Worm (Caenorhabditis elegans): Measurements from ENCODE around the gene ubxn-6.

DNA sequence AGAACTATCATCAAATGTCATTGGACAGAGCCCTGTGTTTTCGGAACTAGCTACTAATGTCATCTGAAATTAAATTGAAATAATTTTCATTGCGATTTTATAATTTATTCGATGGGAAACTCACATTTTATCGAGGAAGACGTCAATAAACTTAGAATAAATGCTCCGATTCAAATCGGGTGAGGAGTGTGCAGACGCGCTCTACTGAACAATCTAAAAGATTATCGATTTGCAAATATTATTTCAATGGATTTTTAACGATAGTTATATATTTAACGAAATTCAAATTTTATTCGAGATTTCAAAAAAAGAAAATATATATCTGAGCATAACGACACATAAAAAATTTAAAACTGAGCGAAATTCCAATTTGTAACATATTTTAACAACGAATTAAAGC, 10.2 kb downstream of the ubxn-6 start, which contains the start of gene eor-1:
- TF ChIP-seq aly-1 (tag; optimal IDR thresholded peaks at IDR 0.05) (no peak), hmbx-1 (tag; optimal IDR thresholded peaks at IDR 0.05) (no peak), hmg-4 (GFP tag; optimal IDR thresholded peaks at IDR 0.05) (no peak), ama-1 (optimal IDR thresholded peaks at IDR 0.05) (no peak), flt-1 (GFP tag; IDR thresholded peaks at IDR 0.05) (no peak), tra-4 (tag; optimal IDR thresholded peaks at IDR 0.05) (no peak), scrt-1 (GFP tag; IDR thresholded peaks at IDR 0.05) (no peak), ets-7 (tag; optimal IDR thresholded peaks at IDR 0.05) (no peak), tbx-11 (GFP tag; IDR thresholded peaks at IDR 0.05) (no peak), pes-1 (GFP tag; IDR thresholded peaks at IDR 0.05) (no peak)
